Worm (Caenorhabditis elegans) whole organism, L1 larva: ENCODE data around the gene bicd-1.

ENCODE experiments used
- aly-2 ChIP-seq: fragments of 150-350 bp; optimal IDR thresholded peaks from 2 replicates; lab custom pipeline; 2014; ENCODE audit warnings: missing biosample characterization, missing genetic modification characterization
- ama-1 ChIP-seq: fragments of 150-350 bp; optimal IDR thresholded peaks from 2 replicates; lab custom pipeline; 2014
- ceh-63 ChIP-seq: fragments of 200-800 bp; sonication (Bioruptor generic); optimal IDR thresholded peaks from 2 replicates; lab custom pipeline; 2018; ENCODE audit warnings: mild to moderate bottlenecking, missing genetic modification characterization, missing compliant biosample characterization
- ceh-82 ChIP-seq, 3 experiments: fragments of 150-350 bp in 1 of 3; sonication (generic microtip) in 2 of 3; optimal IDR thresholded peaks; 2 replicates each; lab custom pipeline; 2014 to 2017; ENCODE audit warnings: missing biosample characterization in 3 of 3, missing genetic modification characterization in 3 of 3
- ceh-88 ChIP-seq: fragments of 200-800 bp; sonication (Bioruptor generic); IDR thresholded peaks from 2 replicates; pipeline ENCODE4 v1.3.6; 2022; ENCODE audit warnings: missing genetic modification characterization, missing compliant biosample characterization
- ceh-90 ChIP-seq: sonication (generic microtip); optimal IDR thresholded peaks from 2 replicates; lab custom pipeline; 2016; ENCODE audit warnings: missing genetic modification characterization, missing compliant biosample characterization
- ces-1 ChIP-seq: fragments of 150-350 bp; optimal IDR thresholded peaks from 2 replicates; lab custom pipeline; 2014; ENCODE audit warnings: missing biosample characterization, missing genetic modification reagents, missing genetic modification characterization
- dpl-1 ChIP-seq, 3 experiments: fragments of 150-350 bp in 2 of 3; sonication (generic microtip) in 1 of 3; optimal IDR thresholded peaks; 2 replicates each; lab custom pipeline; 2014 to 2017; ENCODE audit warnings: missing biosample characterization in 3 of 3, missing genetic modification characterization in 3 of 3, missing genetic modification reagents in 3 of 3
- efl-1 ChIP-seq, 4 experiments: fragments of 150-350 bp; optimal IDR thresholded peaks in 3 of 4; peaks in 1 of 4; 1 replicate in 1 of 4; 2 replicates in 3 of 4; lab custom pipeline; 2014; ENCODE audit warnings: missing biosample characterization in 2 of 4, missing genetic modification characterization in 2 of 4, missing genetic modification reagents in 2 of 4
- ets-5 ChIP-seq: fragments of 200-800 bp; sonication (Bioruptor generic); IDR thresholded peaks from 2 replicates; pipeline ENCODE4 v1.3.6; 2022; ENCODE audit warnings: missing genetic modification characterization, missing compliant biosample characterization
- fkh-10 ChIP-seq: sonication (generic microtip); optimal IDR thresholded peaks from 2 replicates; lab custom pipeline; 2017; ENCODE audit warnings: missing biosample characterization, missing genetic modification reagents, missing genetic modification characterization
- fkh-4 ChIP-seq: sonication (generic microtip); optimal IDR thresholded peaks from 2 replicates; lab custom pipeline; 2016; ENCODE audit warnings: missing compliant biosample characterization, missing genetic modification characterization, borderline replicate concordance
- fkh-8 ChIP-seq: sonication (generic microtip); optimal IDR thresholded peaks from 2 replicates; lab custom pipeline; 2016; ENCODE audit warnings: mild to moderate bottlenecking, missing genetic modification characterization, missing compliant biosample characterization
- grh-1 ChIP-seq: fragments of 200-800 bp; sonication (Bioruptor generic); IDR thresholded peaks from 2 replicates; pipeline ENCODE4 v1.3.6; 2022; ENCODE audit warnings: missing genetic modification reagents, missing genetic modification characterization, missing compliant biosample characterization
- hlh-17 ChIP-seq: fragments of 200-800 bp; sonication (Bioruptor generic); optimal IDR thresholded peaks from 2 replicates; lab custom pipeline; 2018; ENCODE audit warnings: missing genetic modification characterization, mild to moderate bottlenecking, missing compliant biosample characterization, moderate library complexity, borderline replicate concordance
- hlh-4 ChIP-seq: sonication (generic microtip); optimal IDR thresholded peaks from 2 replicates; lab custom pipeline; 2016; ENCODE audit warnings: mild to moderate bottlenecking, missing genetic modification characterization, missing compliant biosample characterization
- hpl-2 ChIP-seq: fragments of 150-350 bp; optimal IDR thresholded peaks from 2 replicates; lab custom pipeline; 2014; ENCODE audit warnings: missing biosample characterization, missing genetic modification reagents, missing genetic modification characterization
- irx-1 ChIP-seq: sonication (generic microtip); optimal IDR thresholded peaks from 2 replicates; lab custom pipeline; 2016; ENCODE audit warnings: missing genetic modification characterization, missing compliant biosample characterization
- isw-1 ChIP-seq: fragments of 200-800 bp; sonication (Bioruptor generic); IDR thresholded peaks from 2 replicates; pipeline ENCODE4 v1.3.6; 2022; ENCODE audit warnings: missing genetic modification characterization, missing compliant biosample characterization
- lin-13 ChIP-seq: fragments of 150-350 bp; optimal IDR thresholded peaks from 2 replicates; lab custom pipeline; 2014; ENCODE audit warnings: missing biosample characterization, missing genetic modification reagents, missing genetic modification characterization
- lin-14 ChIP-seq: fragments of 200-800 bp; sonication (Bioruptor generic); optimal IDR thresholded peaks from 2 replicates; lab custom pipeline; 2018; ENCODE audit warnings: mild to moderate bottlenecking, missing genetic modification characterization, moderate library complexity, missing compliant biosample characterization
- lin-35 ChIP-seq, 2 experiments: fragments of 150-350 bp; optimal IDR thresholded peaks; 2 replicates each; lab custom pipeline; 2014; ENCODE audit warnings: missing biosample characterization in 2 of 2, missing genetic modification characterization in 2 of 2, missing genetic modification reagents in 2 of 2
- mab-9 ChIP-seq: fragments of 200-800 bp; sonication (Bioruptor generic); IDR thresholded peaks from 2 replicates; pipeline ENCODE4 v1.3.6; 2022; ENCODE audit warnings: missing genetic modification reagents, missing genetic modification characterization, missing compliant biosample characterization
- mep-1 ChIP-seq: fragments of 150-350 bp; optimal IDR thresholded peaks from 2 replicates; lab custom pipeline; 2014; ENCODE audit warnings: missing biosample characterization, missing genetic modification characterization
- nhr-11 ChIP-seq: fragments of 150-350 bp; optimal IDR thresholded peaks from 2 replicates; lab custom pipeline; 2014; ENCODE audit warnings: missing biosample characterization, missing genetic modification characterization
- nhr-47 ChIP-seq: sonication (generic microtip); optimal IDR thresholded peaks from 2 replicates; lab custom pipeline; 2016; ENCODE audit warnings: mild to moderate bottlenecking, missing genetic modification characterization, moderate library complexity, missing compliant biosample characterization
- nhr-71 ChIP-seq: sonication (generic microtip); optimal IDR thresholded peaks from 2 replicates; lab custom pipeline; 2016; ENCODE audit warnings: mild to moderate bottlenecking, missing genetic modification characterization, moderate library complexity, missing compliant biosample characterization
- nhr-84 ChIP-seq: sonication (generic microtip); optimal IDR thresholded peaks from 2 replicates; lab custom pipeline; 2017; ENCODE audit warnings: missing biosample characterization, missing genetic modification characterization
- nhr-85 ChIP-seq: sonication (generic microtip); peaks from one replicate; lab custom pipeline; 2016; ENCODE audit warnings: missing genetic modification characterization, inconsistent platforms, missing compliant biosample characterization
- nhr-90 ChIP-seq: sonication (generic microtip); optimal IDR thresholded peaks from 2 replicates; lab custom pipeline; 2016; ENCODE audit warnings: mild to moderate bottlenecking, missing genetic modification characterization, missing compliant biosample characterization; ENCODE audit not compliant: poor library complexity
- rnt-1 ChIP-seq: sonication (generic microtip); optimal IDR thresholded peaks from 2 replicates; lab custom pipeline; 2016; ENCODE audit warnings: mild to moderate bottlenecking, missing genetic modification characterization, moderate library complexity, missing compliant biosample characterization
- skn-1 ChIP-seq: fragments of 150-350 bp; optimal IDR thresholded peaks from 2 replicates; lab custom pipeline; 2014; ENCODE audit warnings: missing biosample characterization, missing genetic modification characterization
- snu-23 ChIP-seq: sonication (generic microtip); optimal IDR thresholded peaks from 2 replicates; lab custom pipeline; 2016; ENCODE audit warnings: missing genetic modification characterization, missing compliant biosample characterization
- sup-37 ChIP-seq: fragments of 200-800 bp; sonication (Bioruptor generic); optimal IDR thresholded peaks from 2 replicates; lab custom pipeline; 2018; ENCODE audit warnings: mild to moderate bottlenecking, missing genetic modification characterization, missing compliant biosample characterization
- tbx-2 ChIP-seq: sonication (generic microtip); optimal IDR thresholded peaks from 2 replicates; lab custom pipeline; 2016; ENCODE audit warnings: missing genetic modification characterization, missing compliant biosample characterization
- unc-30 ChIP-seq: sonication (generic microtip); optimal IDR thresholded peaks from 2 replicates; lab custom pipeline; 2017; ENCODE audit warnings: missing biosample characterization, missing genetic modification characterization
- unc-86 ChIP-seq: sonication (generic microtip); optimal IDR thresholded peaks from 2 replicates; lab custom pipeline; 2016; ENCODE audit warnings: missing genetic modification characterization, missing compliant biosample characterization
- unc-98 ChIP-seq: fragments of 200-800 bp; sonication (Bioruptor generic); IDR thresholded peaks from 2 replicates; pipeline ENCODE4 v1.3.6; 2022; ENCODE audit warnings: missing genetic modification characterization, missing compliant biosample characterization
- vab-15 ChIP-seq: sonication (generic microtip); optimal IDR thresholded peaks from 2 replicates; lab custom pipeline; 2017; ENCODE audit warnings: missing genotype, mild to moderate bottlenecking, missing genetic modification characterization, missing compliant biosample characterization
- zip-4 ChIP-seq: fragments of 200-800 bp; sonication (Bioruptor generic); optimal IDR thresholded peaks from 2 replicates; lab custom pipeline; 2018; ENCODE audit warnings: mild to moderate bottlenecking, missing genetic modification characterization, moderate library complexity, missing compliant biosample characterization
- ztf-4 ChIP-seq: fragments of 150-350 bp; optimal IDR thresholded peaks from 2 replicates; lab custom pipeline; 2014; ENCODE audit warnings: missing biosample characterization, missing genetic modification characterization

Gene bicd-1

DNA sequence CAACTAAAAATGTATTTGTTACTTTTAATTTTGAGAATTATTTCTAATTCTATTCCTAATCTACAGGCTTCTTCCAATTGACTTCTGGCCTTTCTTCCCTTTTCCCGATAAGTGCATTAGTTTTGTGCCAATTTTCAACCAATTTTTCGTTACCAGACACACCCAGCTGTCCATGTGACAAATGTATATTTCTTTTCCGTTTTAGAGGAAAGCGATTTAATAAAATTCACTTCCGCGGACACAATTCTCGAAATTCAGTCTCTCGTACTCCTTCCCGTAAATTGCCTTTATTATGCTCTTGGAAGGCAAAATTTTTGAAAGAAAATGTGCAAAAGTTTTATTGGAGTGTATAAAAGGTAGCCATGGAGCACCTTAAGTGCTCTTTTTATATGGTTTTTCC lies 29.2 kb downstream of the bicd-1 start:
- TF ChIP-seq isw-1 (GFP tag; lab: Robert Waterston, UW) = no peak
- no peak for TF ChIP-seq lin-35 (GFP tag; optimal IDR thresholded peaks at IDR 0.05; lab: Kevin White, UChicago)
- peak; percentile 46 for TF ChIP-seq nhr-47 (tag; lab: Kevin White, UChicago)
- TF ChIP-seq irx-1 = no peak
- TF ChIP-seq ztf-4 (tag; lab: Kevin White, UChicago) = no peak
- TF ChIP-seq nhr-11 (tag; lab: Kevin White, UChicago) = no peak
- TF ChIP-seq ces-1 = no peak
- no peak for TF ChIP-seq nhr-90 (tag; lab: Kevin White, UChicago)
- TF ChIP-seq fkh-8 (tag; lab: Kevin White, UChicago) = peak; percentile 79
- TF ChIP-seq tbx-2 (tag; lab: Kevin White, UChicago) = no peak
- TF ChIP-seq nhr-71 = peak; percentile 43
- peak; percentile 67 for TF ChIP-seq lin-14 (GFP tag; lab: Kevin White, UChicago)
- TF ChIP-seq mab-9 = 0 out of 2 replicates have a peak, but pooled peaks have one; percentile 25
- no peak for TF ChIP-seq unc-98 (GFP tag; lab: Robert Waterston, UW)
- TF ChIP-seq rnt-1 = no peak
- peak; percentile 6 for TF ChIP-seq mep-1 (tag; lab: Kevin White, UChicago)
- peak in 1 of 2 experiments; percentile 12 for TF ChIP-seq efl-1 (optimal IDR thresholded peaks at IDR 0.05; lab: Kevin White, UChicago)
- TF ChIP-seq efl-1 (GFP tag; optimal IDR thresholded peaks at IDR 0.05 in 1 of 2; lab: Kevin White, UChicago) = no peak
- TF ChIP-seq, all 84 proteins: peak for 7

DNA sequence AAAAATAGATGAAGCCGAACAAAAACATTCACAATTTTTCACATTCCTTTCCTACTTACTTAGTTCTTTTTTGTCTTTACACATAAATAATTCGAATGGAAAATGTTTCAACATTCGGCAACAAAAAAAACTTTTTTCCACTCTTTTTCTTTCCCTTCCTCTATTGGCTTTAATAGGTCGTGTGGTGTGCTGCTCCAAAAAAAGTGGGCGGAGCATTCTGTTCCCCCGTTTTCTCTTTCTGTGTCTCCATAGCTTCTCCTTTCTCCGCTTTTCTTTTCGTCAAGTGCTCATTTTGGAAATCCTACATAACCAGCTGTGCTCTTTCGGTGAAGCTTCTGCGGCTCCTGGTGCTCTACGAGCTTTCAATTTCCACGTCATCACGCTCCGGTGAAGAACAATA lies 30.7 kb downstream of the bicd-1 start, which contains the start of gene C01G5.25:
C01G5.25 (plus strand) TSS at position 250 of the 400 bp plus-strand sequence.
- peak in 1 of 3 experiments; percentile 23 for TF ChIP-seq ceh-82 (tag; optimal IDR thresholded peaks at IDR 0.05; lab: Kevin White, UChicago)
- TF ChIP-seq lin-14 (GFP tag; lab: Kevin White, UChicago) = peak; percentile 69
- peak; percentile 2 for TF ChIP-seq fkh-8 (tag; lab: Kevin White, UChicago)
- TF ChIP-seq nhr-85 (tag; lab: Kevin White, UChicago) = no peak
- TF ChIP-seq grh-1 (GFP tag; lab: Robert Waterston, UW) = no peak
- TF ChIP-seq nhr-84 (tag; lab: Kevin White, UChicago) = no peak
- no peak for TF ChIP-seq mab-9
- TF ChIP-seq hpl-2 = no peak
- peak in 1 of 3 experiments; percentile 12 for TF ChIP-seq dpl-1 (GFP tag; optimal IDR thresholded peaks at IDR 0.05; lab: Kevin White, UChicago)
- peak; percentile 56 for TF ChIP-seq unc-86
- no peak for TF ChIP-seq ceh-90 (tag; lab: Kevin White, UChicago)
- TF ChIP-seq hlh-4 (tag; lab: Kevin White, UChicago) = no peak
- TF ChIP-seq lin-13 (GFP tag; lab: Kevin White, UChicago) = no peak
- no peak for TF ChIP-seq zip-4 (GFP tag; lab: Kevin White, UChicago)
- no peak for TF ChIP-seq irx-1
- no peak for TF ChIP-seq nhr-11 (tag; lab: Kevin White, UChicago)

DNA sequence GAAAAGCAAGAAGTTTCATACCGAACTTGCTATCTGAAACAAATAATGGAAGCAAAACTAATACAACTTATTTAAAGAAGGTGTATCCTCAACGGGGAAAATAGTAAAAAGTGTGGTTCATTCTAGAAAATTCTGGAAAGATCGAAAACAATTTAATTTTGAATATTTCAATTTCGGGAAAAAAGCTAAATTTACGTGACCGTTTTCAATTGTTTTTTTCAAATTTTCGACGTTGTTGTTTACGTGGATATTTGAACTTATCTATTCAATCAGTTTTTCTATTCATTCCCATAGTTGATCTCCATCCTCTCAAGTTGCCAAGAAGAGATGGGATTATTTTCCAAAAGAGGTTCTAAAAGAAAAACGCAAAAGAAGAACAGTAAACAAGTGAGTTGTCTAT lies 36.2 kb downstream of the bicd-1 start, which contains the start of gene C01G5.3:
C01G5.3 (plus strand) TSS at position 301 of the 400 bp plus-strand sequence.
- TF ChIP-seq efl-1 (optimal IDR thresholded peaks at IDR 0.05; lab: Kevin White, UChicago) = no peak
- TF ChIP-seq efl-1 (GFP tag; optimal IDR thresholded peaks at IDR 0.05 in 1 of 2; lab: Kevin White, UChicago) = peak in 1 of 2 experiments; percentile 77
- TF ChIP-seq unc-30 = no peak

DNA sequence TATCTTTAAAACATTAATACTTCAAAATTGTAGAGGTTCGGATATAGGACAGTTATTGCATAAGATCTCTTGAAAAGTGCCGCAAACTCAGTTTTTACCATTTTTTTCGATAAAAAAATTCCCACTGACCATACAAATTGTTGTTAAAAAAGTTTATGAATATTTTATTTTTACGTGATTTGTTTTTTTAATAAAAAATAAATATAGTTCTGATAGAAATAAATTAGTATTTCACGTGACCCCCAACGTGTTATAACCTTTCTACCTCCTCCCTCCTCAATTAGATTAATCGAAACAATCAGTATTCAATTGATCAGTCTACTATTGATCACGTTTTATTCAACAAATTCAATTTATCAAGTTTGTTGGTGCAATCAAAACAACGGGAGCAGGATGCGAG lies 40.7 kb downstream of the bicd-1 start, which contains the start of gene C01G5.4:
C01G5.4 (plus strand) TSS at position 301 of the 400 bp plus-strand sequence.
- TF ChIP-seq nhr-47 (tag; lab: Kevin White, UChicago) (no peak), snu-23 (GFP tag; lab: Kevin White, UChicago) (no peak), aly-2 (no peak), grh-1 (GFP tag; lab: Robert Waterston, UW) (no peak), vab-15 (tag; lab: Kevin White, UChicago) (no peak), fkh-4 (tag; lab: Kevin White, UChicago) (no peak), ets-5 (GFP tag; lab: Robert Waterston, UW) (no peak), nhr-84 (tag; lab: Kevin White, UChicago) (no peak), skn-1 (tag; lab: Kevin White, UChicago) (no peak), ceh-63 (GFP tag; lab: Kevin White, UChicago) (no peak), hlh-17 (no peak), sup-37 (GFP tag; lab: Kevin White, UChicago) (no peak), fkh-10 (GFP tag; lab: Kevin White, UChicago) (no peak), ceh-88 (no peak), ama-1 (lab: Kevin White, UChicago) (no peak), mep-1 (tag; lab: Kevin White, UChicago) (no peak)
